Worm (Caenorhabditis elegans) whole organism, L3 larva: ENCODE results near the gene C04F6.7.
A peak's percentile ranks its signal among the peaks of the same experiment; 100 is the strongest.

Experiments
- R02D3.7 ChIP-seq: fragments of 150-350 bp; optimal IDR thresholded peaks from 2 replicates; lab custom pipeline; 2014; ENCODE audit warnings: missing biosample characterization, missing genetic modification characterization
- ZK546.5 ChIP-seq: sonication (generic microtip); optimal IDR thresholded peaks from 2 replicates; lab custom pipeline; 2017; ENCODE audit warnings: missing biosample characterization, missing genetic modification characterization
- aly-2 ChIP-seq: fragments of 150-350 bp; optimal IDR thresholded peaks from 2 replicates; lab custom pipeline; 2014; ENCODE audit warnings: missing biosample characterization, missing genetic modification characterization
- ama-1 ChIP-seq: fragments of 150-350 bp; optimal IDR thresholded peaks from 2 replicates; lab custom pipeline; 2018
- ceh-16 ChIP-seq: sonication (generic microtip); optimal IDR thresholded peaks from 2 replicates; lab custom pipeline; 2017; ENCODE audit warnings: missing biosample characterization, missing genetic modification characterization
- ceh-82 ChIP-seq: fragments of 150-350 bp; optimal IDR thresholded peaks from 2 replicates; lab custom pipeline; 2014; ENCODE audit warnings: missing biosample characterization, missing genetic modification characterization
- ceh-9 ChIP-seq: sonication (generic microtip); optimal IDR thresholded peaks from 2 replicates; lab custom pipeline; 2018; ENCODE audit warnings: missing biosample characterization, missing genetic modification characterization
- daf-12 ChIP-seq: fragments of 150-350 bp; optimal IDR thresholded peaks from 2 replicates; lab custom pipeline; 2014; ENCODE audit warnings: missing biosample characterization, missing genetic modification reagents, missing genetic modification characterization
- egl-5 ChIP-seq: fragments of 150-350 bp; optimal IDR thresholded peaks from 2 replicates; lab custom pipeline; 2017; ENCODE audit warnings: missing biosample characterization, missing genetic modification reagents, missing genetic modification characterization, inconsistent platforms
- elt-1 ChIP-seq: fragments of 150-350 bp; optimal IDR thresholded peaks from 2 replicates; lab custom pipeline; 2014; ENCODE audit warnings: missing biosample characterization, missing genetic modification characterization
- elt-2 ChIP-seq: sonication (generic microtip); optimal IDR thresholded peaks from 2 replicates; lab custom pipeline; 2016; ENCODE audit warnings: missing genetic modification reagents, mild to moderate bottlenecking, missing genetic modification characterization, missing compliant biosample characterization
- eor-1 ChIP-seq, 2 experiments: fragments of 150-350 bp; optimal IDR thresholded peaks; 2 replicates each; lab custom pipeline; 2014 to 2018; ENCODE audit warnings: missing biosample characterization in 2 of 2, missing genetic modification characterization in 2 of 2
- fkh-2 ChIP-seq: fragments of 150-350 bp; optimal IDR thresholded peaks from 2 replicates; lab custom pipeline; 2014; ENCODE audit warnings: missing biosample characterization, missing genetic modification reagents, missing genetic modification characterization
- hmg-11 ChIP-seq: sonication (generic microtip); optimal IDR thresholded peaks from 2 replicates; lab custom pipeline; 2016; ENCODE audit warnings: missing genetic modification characterization, missing compliant biosample characterization
- lin-39 ChIP-seq: fragments of 150-350 bp; optimal IDR thresholded peaks from 2 replicates; lab custom pipeline; 2018; ENCODE audit warnings: missing biosample characterization, missing genetic modification reagents, missing genetic modification characterization
- lsy-12 ChIP-seq: sonication (generic microtip); optimal IDR thresholded peaks from 2 replicates; lab custom pipeline; 2016; ENCODE audit warnings: mild to moderate bottlenecking, missing genetic modification characterization, missing compliant biosample characterization
- mdl-1 ChIP-seq: fragments of 150-350 bp; optimal IDR thresholded peaks from 2 replicates; lab custom pipeline; 2014; ENCODE audit warnings: missing biosample characterization, missing genetic modification characterization
- nfya-1 ChIP-seq: sonication (generic microtip); optimal IDR thresholded peaks from 2 replicates; lab custom pipeline; 2017; ENCODE audit warnings: missing genetic modification characterization, mild to moderate bottlenecking, missing compliant biosample characterization, antibody characterized with exemption, moderate library complexity; ENCODE audit not compliant: insufficient read depth
- nhr-11 ChIP-seq: fragments of 150-350 bp; optimal IDR thresholded peaks from 2 replicates; lab custom pipeline; 2014; ENCODE audit warnings: missing biosample characterization, missing genetic modification characterization
- nhr-23 ChIP-seq: fragments of 150-350 bp; optimal IDR thresholded peaks from 2 replicates; lab custom pipeline; 2014; ENCODE audit warnings: missing biosample characterization, missing genetic modification reagents, missing genetic modification characterization
- nhr-25 ChIP-seq: sonication (generic microtip); optimal IDR thresholded peaks from 2 replicates; lab custom pipeline; 2017; ENCODE audit warnings: missing biosample characterization, missing genetic modification characterization
- nhr-28 ChIP-seq: fragments of 150-350 bp; optimal IDR thresholded peaks from 2 replicates; lab custom pipeline; 2014; ENCODE audit warnings: missing biosample characterization, missing genetic modification characterization
- nhr-67 ChIP-seq: fragments of 150-350 bp; optimal IDR thresholded peaks from 2 replicates; lab custom pipeline; 2014; ENCODE audit warnings: missing biosample characterization, missing genetic modification characterization
- nhr-76 ChIP-seq: fragments of 150-350 bp; sonication (generic microtip); optimal IDR thresholded peaks from 5 replicates; lab custom pipeline; 2014; ENCODE audit warnings: missing biosample characterization, missing genetic modification characterization
- nhr-77 ChIP-seq: fragments of 150-350 bp; optimal IDR thresholded peaks from 2 replicates; lab custom pipeline; 2014; ENCODE audit warnings: missing biosample characterization, missing genetic modification characterization
- pqm-1 ChIP-seq: fragments of 150-350 bp; optimal IDR thresholded peaks from 2 replicates; lab custom pipeline; 2017; ENCODE audit warnings: missing biosample characterization, missing genetic modification characterization, inconsistent platforms
- sea-2 ChIP-seq: fragments of 150-350 bp; sonication (generic microtip); optimal IDR thresholded peaks from 4 replicates; lab custom pipeline; 2014; ENCODE audit warnings: missing biosample characterization, missing genetic modification reagents, missing genetic modification characterization
- skn-1 ChIP-seq: fragments of 150-350 bp; optimal IDR thresholded peaks from 2 replicates; lab custom pipeline; 2014; ENCODE audit warnings: missing biosample characterization, missing genetic modification characterization
- tbx-2 ChIP-seq: sonication (generic microtip); optimal IDR thresholded peaks from 2 replicates; lab custom pipeline; 2016; ENCODE audit warnings: mild to moderate bottlenecking, missing genetic modification characterization, missing compliant biosample characterization
- unc-39 ChIP-seq: sonication (generic microtip); optimal IDR thresholded peaks from 4 replicates; lab custom pipeline; 2017; ENCODE audit warnings: missing biosample characterization, missing genetic modification characterization
- unc-62 ChIP-seq: fragments of 150-350 bp; sonication (generic microtip); optimal IDR thresholded peaks from 4 replicates; lab custom pipeline; 2014; ENCODE audit warnings: missing biosample characterization, missing genetic modification reagents, missing genetic modification characterization
- zag-1 ChIP-seq: fragments of 150-350 bp; optimal IDR thresholded peaks from 2 replicates; lab custom pipeline; 2014; ENCODE audit warnings: missing biosample characterization, missing genetic modification characterization
- ztf-11 ChIP-seq: fragments of 150-350 bp; optimal IDR thresholded peaks from 2 replicates; lab custom pipeline; 2014; ENCODE audit warnings: missing biosample characterization, missing genetic modification characterization
- ztf-4 ChIP-seq: fragments of 150-350 bp; optimal IDR thresholded peaks from 2 replicates; lab custom pipeline; 2014; ENCODE audit warnings: missing biosample characterization, missing genetic modification characterization

Gene C04F6.7

DNA sequence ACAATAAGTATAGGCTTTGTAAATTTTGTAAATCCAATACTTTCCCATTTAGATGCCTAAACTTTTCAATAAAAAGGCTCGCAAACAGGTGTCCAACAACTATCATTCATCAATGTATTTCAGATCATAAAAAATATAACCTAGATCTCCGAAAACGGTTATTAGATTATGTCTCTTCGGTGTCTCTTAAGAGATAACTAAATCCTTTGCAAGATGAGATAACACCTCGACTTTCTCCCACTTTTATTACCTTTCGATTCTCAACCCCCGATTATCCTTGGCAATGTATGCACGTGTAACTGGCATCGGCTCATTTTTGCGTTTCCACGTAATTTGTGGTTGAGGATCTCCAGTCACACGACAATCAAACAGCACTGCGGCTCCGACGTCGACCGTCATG, 43.1 kb upstream of the C04F6.7 start:
- TF ChIP-seq nfya-1 (tag; lab: Kevin White, UChicago), result no peak
- TF ChIP-seq elt-2 (tag; lab: Kevin White, UChicago), result no peak
- no peak for TF ChIP-seq elt-1 (tag; lab: Kevin White, UChicago)
- TF ChIP-seq mdl-1, result no peak
- TF ChIP-seq egl-5 (tag; lab: Kevin White, UChicago), result no peak
- TF ChIP-seq ZK546.5 (tag; lab: Kevin White, UChicago), result no peak
- no peak for TF ChIP-seq fkh-2 (tag; lab: Kevin White, UChicago)
- no peak for TF ChIP-seq zag-1 (tag; lab: Kevin White, UChicago)
- no peak for TF ChIP-seq ztf-4 (tag; lab: Kevin White, UChicago)
- TF ChIP-seq lin-39, result no peak
- no peak for TF ChIP-seq unc-39 (tag; lab: Kevin White, UChicago)
- no peak for TF ChIP-seq nhr-77 (tag; lab: Kevin White, UChicago)
- no peak for TF ChIP-seq nhr-23 (tag; lab: Kevin White, UChicago)
- no peak for TF ChIP-seq unc-62 (GFP tag; lab: Kevin White, UChicago)
- TF ChIP-seq ceh-9, result no peak
- no peak for TF ChIP-seq R02D3.7 (tag; lab: Kevin White, UChicago)

DNA sequence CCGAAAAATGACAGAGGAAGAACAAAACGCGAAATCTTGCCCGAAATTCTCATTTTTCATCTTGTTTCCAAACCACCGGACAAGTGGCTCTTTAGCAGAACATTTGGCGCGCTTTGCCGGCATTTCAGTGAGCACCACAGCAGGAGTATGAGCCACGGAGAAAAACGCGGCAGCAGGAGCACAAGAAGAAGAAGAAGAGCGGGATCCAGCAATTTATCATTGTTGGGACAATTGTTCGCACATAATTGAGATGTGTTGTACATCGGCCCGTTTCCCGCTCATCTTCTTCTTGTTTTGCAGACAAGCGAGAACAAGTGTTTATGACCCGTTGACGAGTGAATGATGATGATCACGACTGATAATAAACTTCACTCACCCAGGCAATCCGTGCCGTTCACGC, 36.6 kb upstream of the C04F6.7 start:
- peak; percentile 93 for TF ChIP-seq lin-39
- TF ChIP-seq unc-62 (GFP tag; lab: Kevin White, UChicago), result peak; percentile 43
- peak; percentile 61 for TF ChIP-seq egl-5 (tag; lab: Kevin White, UChicago)
- TF ChIP-seq nhr-11, result no peak
- TF ChIP-seq nfya-1 (tag; lab: Kevin White, UChicago), result peak; percentile 50
- no peak for TF ChIP-seq ceh-16 (tag; lab: Kevin White, UChicago)
- no peak for TF ChIP-seq sea-2
- no peak for TF ChIP-seq nhr-25 (tag; lab: Kevin White, UChicago)
- no peak for TF ChIP-seq pqm-1 (tag; lab: Kevin White, UChicago)
- no peak for TF ChIP-seq daf-12 (tag; lab: Kevin White, UChicago)
- no peak for TF ChIP-seq nhr-67 (tag; lab: Kevin White, UChicago)
- TF ChIP-seq ceh-82 (tag; lab: Kevin White, UChicago), result no peak
- TF ChIP-seq ZK546.5 (tag; lab: Kevin White, UChicago), result no peak
- TF ChIP-seq, all 47 proteins: peak for 4

DNA sequence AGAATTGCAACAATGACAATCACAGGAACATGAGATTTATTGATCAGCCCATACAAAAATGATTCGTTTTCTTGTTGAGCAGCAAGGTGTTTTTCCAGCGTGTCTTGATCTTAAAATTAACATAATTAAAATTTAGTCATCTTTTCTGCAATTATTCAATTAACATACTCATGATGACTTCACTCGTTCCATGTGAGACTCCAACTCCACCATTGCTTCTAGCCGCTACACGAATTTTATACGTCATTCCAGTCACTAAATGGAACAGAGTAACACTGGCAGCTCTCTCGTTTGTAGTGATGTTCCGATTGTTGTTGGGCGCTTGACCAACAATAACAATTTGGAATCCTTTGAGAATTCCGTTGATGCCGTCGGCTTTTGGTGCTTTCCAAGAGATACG, 34.9 kb upstream of the C04F6.7 start:
- TF ChIP-seq nhr-28 (tag; lab: Kevin White, UChicago), result no peak
- no peak for TF ChIP-seq lsy-12 (tag; lab: Kevin White, UChicago)
- no peak for TF ChIP-seq nhr-76 (tag; lab: Kevin White, UChicago)
- TF ChIP-seq R02D3.7 (tag; lab: Kevin White, UChicago), result no peak
- no peak for TF ChIP-seq elt-2 (tag; lab: Kevin White, UChicago)
- no peak for TF ChIP-seq hmg-11
- no peak for TF ChIP-seq zag-1 (tag; lab: Kevin White, UChicago)
- TF ChIP-seq nhr-23 (tag; lab: Kevin White, UChicago), result no peak
- TF ChIP-seq tbx-2 (tag; lab: Kevin White, UChicago), result no peak
- TF ChIP-seq nhr-25 (tag; lab: Kevin White, UChicago), result no peak
- no peak for TF ChIP-seq sea-2

DNA sequence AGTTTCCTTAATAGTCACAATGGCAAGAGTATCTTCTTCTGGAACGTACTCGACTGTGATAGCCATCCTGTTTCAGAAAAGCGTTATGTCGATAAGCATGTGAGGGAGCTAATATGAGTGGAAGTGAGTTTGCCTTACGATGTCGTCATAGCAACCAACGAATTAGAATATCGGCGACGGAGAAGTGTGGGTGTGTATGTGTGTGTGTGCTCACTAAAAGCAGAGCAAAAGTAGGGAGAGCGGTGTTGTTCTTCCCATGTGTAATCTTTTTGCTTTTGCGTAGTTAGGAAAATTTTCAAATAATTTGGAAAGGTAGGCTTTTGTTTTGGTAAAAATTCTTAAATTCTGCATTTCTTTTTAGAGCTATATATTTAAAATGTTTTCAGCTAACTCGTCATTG, 32.1 kb upstream of the C04F6.7 start, which contains the start of gene ZK813.5:
ZK813.5 (minus strand) TSS at position 101 of the 400 bp plus-strand sequence.
- no peak for TF ChIP-seq ama-1 (lab: Kevin White, UChicago)
- no peak for TF ChIP-seq ztf-11 (tag; lab: Kevin White, UChicago)
- TF ChIP-seq sea-2, result no peak
- no peak for TF ChIP-seq nhr-77 (tag; lab: Kevin White, UChicago)
- TF ChIP-seq, all 47 proteins: peak for 0

DNA sequence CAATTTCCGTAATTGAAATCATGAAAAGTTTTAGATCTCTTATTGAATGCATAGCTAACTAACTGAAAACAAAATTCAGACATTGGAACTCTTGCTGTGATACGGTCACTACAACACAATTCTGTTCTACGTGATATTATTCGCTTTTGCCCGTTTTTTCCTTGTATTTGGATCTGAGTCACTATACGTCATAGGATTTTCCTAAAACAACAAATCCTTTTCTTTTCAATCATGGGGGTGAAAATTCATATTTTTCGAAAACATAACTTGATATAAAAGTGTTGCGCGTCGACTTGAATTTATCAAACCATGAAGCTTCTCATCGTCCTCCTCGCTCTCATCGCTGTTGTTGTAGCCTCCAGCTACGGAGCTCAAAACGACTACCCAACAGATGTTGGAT, 27.0 kb upstream of the C04F6.7 start, which contains the start of gene ZK813.1:
ZK813.1 (plus strand) TSS at position 301 of the 400 bp plus-strand sequence.
- no peak for TF ChIP-seq eor-1 (tag; optimal IDR thresholded peaks at IDR 0.05; lab: Kevin White, UChicago)
- no peak for TF ChIP-seq nhr-67 (tag; lab: Kevin White, UChicago)
- no peak for TF ChIP-seq tbx-2 (tag; lab: Kevin White, UChicago)
- no peak for TF ChIP-seq R02D3.7 (tag; lab: Kevin White, UChicago)
- no peak for TF ChIP-seq aly-2
- no peak for TF ChIP-seq fkh-2 (tag; lab: Kevin White, UChicago)
- TF ChIP-seq skn-1 (tag; lab: Kevin White, UChicago), result no peak
- no peak for TF ChIP-seq nhr-28 (tag; lab: Kevin White, UChicago)
- no peak for TF ChIP-seq daf-12 (tag; lab: Kevin White, UChicago)
- no peak for TF ChIP-seq nhr-23 (tag; lab: Kevin White, UChicago)
- TF ChIP-seq egl-5 (tag; lab: Kevin White, UChicago), result no peak
- no peak for TF ChIP-seq ztf-11 (tag; lab: Kevin White, UChicago)
- TF ChIP-seq lin-39, result no peak
